Fruit fly (Drosophila melanogaster) whole organism, embryonic: Measurements from ENCODE around the gene CG16903.

Experiments
- CG10543 ChIP-seq: fragments of 200-800 bp; sonication (Bioruptor generic); optimal IDR thresholded peaks from 3 replicates; lab custom pipeline; 2017; ENCODE audit warnings: missing biosample characterization, mild to moderate bottlenecking, missing genetic modification characterization, moderate library complexity
- CG7963 ChIP-seq: fragments of 200-800 bp; sonication (Bioruptor generic); IDR thresholded peaks from 3 replicates; pipeline ENCODE4 v1.3.6; 2022; ENCODE audit warnings: missing biosample characterization, missing genetic modification characterization; ENCODE audit not compliant: partially characterized antibody
- Fer3 ChIP-seq: fragments of 200-800 bp; sonication (Bioruptor generic); optimal IDR thresholded peaks from 2 replicates; lab custom pipeline; 2018; ENCODE audit warnings: missing biosample characterization, mild to moderate bottlenecking, missing genetic modification characterization, moderate library complexity
- MESR4 ChIP-seq: fragments of 200-800 bp; sonication (Bioruptor generic); optimal IDR thresholded peaks from 2 replicates; lab custom pipeline; 2018; ENCODE audit warnings: missing biosample characterization, mild to moderate bottlenecking, missing genetic modification characterization, moderate library complexity
- NFAT ChIP-seq: fragments of 200-800 bp; sonication (Bioruptor generic); IDR thresholded peaks from 2 replicates; pipeline ENCODE4 v1.3.6; 2022; ENCODE audit warnings: missing biosample characterization, missing genetic modification characterization
- ac ChIP-seq: fragments of 200-800 bp; sonication (Bioruptor generic); optimal IDR thresholded peaks from 3 replicates; lab custom pipeline; 2017; ENCODE audit warnings: missing biosample characterization, mild to moderate bottlenecking, missing genetic modification characterization
- chn ChIP-seq: fragments of 200-800 bp; sonication (Bioruptor generic); optimal IDR thresholded peaks from 2 replicates; lab custom pipeline; 2016; ENCODE audit warnings: missing biosample characterization, missing genetic modification characterization
- fd3F ChIP-seq: fragments of 200-800 bp; sonication (Bioruptor generic); optimal IDR thresholded peaks from 2 replicates; lab custom pipeline; 2018; ENCODE audit warnings: missing biosample characterization, mild to moderate bottlenecking, missing genetic modification characterization, moderate library complexity
- gfzf ChIP-seq: fragments of 200-800 bp; sonication (Bioruptor generic); optimal IDR thresholded peaks from 2 replicates; lab custom pipeline; 2016; ENCODE audit warnings: missing biosample characterization, mild to moderate bottlenecking, missing genetic modification characterization, moderate library complexity
- vnd ChIP-seq: fragments of 200-800 bp; sonication (Bioruptor generic); IDR thresholded peaks from 3 replicates; pipeline ENCODE4 v1.3.6; 2022; ENCODE audit warnings: missing biosample characterization, missing genetic modification characterization; ENCODE audit not compliant: partially characterized antibody

DNA sequence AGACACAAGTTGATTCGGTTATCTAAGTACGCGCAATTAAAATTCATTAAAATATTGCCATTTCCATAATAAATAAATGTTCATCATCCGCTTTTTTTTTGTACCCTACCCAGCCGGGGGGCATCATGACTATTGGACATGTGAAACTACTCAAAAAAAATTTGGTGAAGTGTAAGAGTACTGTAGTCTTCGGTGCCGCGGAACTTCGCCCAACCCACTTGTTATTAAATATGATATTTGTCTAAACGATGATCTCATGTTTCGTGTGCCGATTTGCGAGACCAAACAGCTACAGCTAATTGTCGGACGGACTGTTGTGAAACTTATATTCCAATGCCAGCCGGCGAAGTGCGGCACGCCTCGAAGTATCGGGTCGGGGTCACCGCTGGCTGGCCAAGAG lies 8.6 kb upstream of the CG16903 start:
- TF ChIP-seq vnd (GFP tag; lab: Robert Waterston, UW) (no peak), NFAT (GFP tag; lab: Robert Waterston, UW) (no peak), Fer3 (tag; lab: Kevin White, UChicago) (no peak), chn (GFP tag; lab: Kevin White, UChicago) (no peak), ac (GFP tag; lab: Kevin White, UChicago) (no peak), fd3F (GFP tag; lab: Kevin White, UChicago) (no peak), gfzf (GFP tag; lab: Kevin White, UChicago) (no peak), CG7963 (GFP tag; lab: Robert Waterston, UW) (no peak), MESR4 (GFP tag; lab: Kevin White, UChicago) (no peak), CG10543 (GFP tag; lab: Kevin White, UChicago) (no peak)
